Worm (Caenorhabditis elegans) whole organism, L4 larva: ENCODE results near the gene pals-22.

Experiments used
- ZK337.2 ChIP-seq: fragments of 200-800 bp; sonication (Bioruptor generic); IDR thresholded peaks from 2 replicates; pipeline ENCODE4 v1.3.6; 2022; ENCODE audit warnings: missing genetic modification reagents, missing genetic modification characterization, missing compliant biosample characterization
- ceh-28 ChIP-seq: fragments of 150-350 bp; optimal IDR thresholded peaks from 2 replicates; lab custom pipeline; 2014; ENCODE audit warnings: missing biosample characterization, missing genetic modification reagents, missing genetic modification characterization
- fos-1 ChIP-seq: fragments of 150-350 bp; optimal IDR thresholded peaks from 2 replicates; lab custom pipeline; 2014; ENCODE audit warnings: missing biosample characterization, missing genetic modification characterization
- jun-1 ChIP-seq: fragments of 150-350 bp; optimal IDR thresholded peaks from 2 replicates; lab custom pipeline; 2014; ENCODE audit warnings: missing biosample characterization, missing genetic modification reagents, missing genetic modification characterization
- lin-39 ChIP-seq: fragments of 150-350 bp; optimal IDR thresholded peaks from 2 replicates; lab custom pipeline; 2014; ENCODE audit warnings: missing biosample characterization, missing genetic modification reagents, missing genetic modification characterization
- nhr-41 ChIP-seq: fragments of 200-800 bp; sonication (Bioruptor generic); IDR thresholded peaks from 2 replicates; pipeline ENCODE4 v1.3.6; 2022; ENCODE audit warnings: missing genetic modification reagents, missing genetic modification characterization, missing compliant biosample characterization
- nhr-6 ChIP-seq: fragments of 150-350 bp; optimal IDR thresholded peaks from 2 replicates; lab custom pipeline; 2014; ENCODE audit warnings: missing biosample characterization, missing genetic modification characterization
- nhr-76 ChIP-seq: fragments of 150-350 bp; optimal IDR thresholded peaks from 2 replicates; lab custom pipeline; 2014; ENCODE audit warnings: missing biosample characterization, missing genetic modification characterization
- snpc-4 ChIP-seq: fragments of 150-350 bp; optimal IDR thresholded peaks from 2 replicates; lab custom pipeline; 2014; ENCODE audit warnings: missing biosample characterization, missing genetic modification characterization
- unc-62 ChIP-seq, 3 experiments: fragments of 150-350 bp in 1 of 3; sonication (generic microtip); optimal IDR thresholded peaks in 2 of 3; peaks in 1 of 3; 1 replicate in 1 of 3; 2 replicates in 2 of 3; lab custom pipeline; 2014 to 2017; ENCODE audit warnings: missing biosample characterization in 3 of 3, missing genetic modification characterization in 3 of 3, missing genetic modification reagents in 3 of 3, missing genotype in 1 of 3
- ztf-11 ChIP-seq: fragments of 150-350 bp; optimal IDR thresholded peaks from 2 replicates; lab custom pipeline; 2014; ENCODE audit warnings: missing biosample characterization, missing genetic modification characterization

ce11 chrIII:159665-160064, 27.4 kb downstream of the pals-22 start:
- TF ChIP-seq nhr-76 (tag; lab: Kevin White, UChicago) (no peak), lin-39 (tag; lab: Kevin White, UChicago) (no peak), ceh-28 (tag; lab: Kevin White, UChicago) (no peak), ztf-11 (tag; lab: Kevin White, UChicago) (no peak), jun-1 (tag; lab: Kevin White, UChicago) (no peak), fos-1 (tag; lab: Kevin White, UChicago) (no peak), nhr-41 (GFP tag; lab: Robert Waterston, UW) (no peak), nhr-6 (tag; lab: Kevin White, UChicago) (no peak), unc-62 (GFP tag; optimal IDR thresholded peaks at IDR 0.05 in 1 of 2; lab: Kevin White, UChicago) (peak in 1 of 2 experiments; percentile 75), unc-62 (tag; optimal IDR thresholded peaks at IDR 0.05; lab: Kevin White, UChicago) (no peak), snpc-4 (no peak), ZK337.2 (no peak)
